Fruit fly (Drosophila melanogaster) whole organism, embryonic: ENCODE measurements around the gene CG8236.

Source experiments
- Awh ChIP-seq: fragments of 200-800 bp; sonication (Bioruptor generic); IDR thresholded peaks from 2 replicates; pipeline ENCODE4, ENCODE4 v1.3.6; 2022; ENCODE audit warnings: missing biosample characterization, missing genetic modification characterization
- B-H2 ChIP-seq: fragments of 200-800 bp; sonication (Bioruptor generic); optimal IDR thresholded peaks from 2 replicates; lab custom pipeline; 2018; ENCODE audit warnings: missing biosample characterization, mild to moderate bottlenecking, missing genetic modification characterization
- CG12769 ChIP-seq: fragments of 200-800 bp; sonication (Bioruptor generic); optimal IDR thresholded peaks from 2 replicates; lab custom pipeline; 2019; ENCODE audit warnings: missing biosample characterization, mild to moderate bottlenecking, missing genetic modification characterization, moderate library complexity
- CG15269 ChIP-seq: fragments of 200-800 bp; sonication (Bioruptor generic); optimal IDR thresholded peaks from 2 replicates; lab custom pipeline; 2018; ENCODE audit warnings: missing biosample characterization, mild to moderate bottlenecking, missing genetic modification characterization, moderate library complexity
- CG15514 ChIP-seq: fragments of 200-800 bp; sonication (Bioruptor generic); optimal IDR thresholded peaks from 3 replicates; lab custom pipeline; 2017; ENCODE audit warnings: missing biosample characterization, missing genetic modification characterization, mild to moderate bottlenecking, moderate library complexity, missing genetic modification reagents
- CG2199 ChIP-seq: fragments of 200-800 bp; sonication (Bioruptor generic); IDR thresholded peaks from 3 replicates; pipeline ENCODE4 v1.3.6; 2022; ENCODE audit warnings: missing biosample characterization, missing genetic modification characterization
- CG34224 ChIP-seq: fragments of 200-800 bp; sonication (Bioruptor generic); IDR thresholded peaks from 3 replicates; pipeline ENCODE4 v1.3.6; 2022; ENCODE audit warnings: missing biosample characterization, missing genetic modification characterization; ENCODE audit not compliant: partially characterized antibody
- CG6683 ChIP-seq: fragments of 200-800 bp; sonication (Bioruptor generic); optimal IDR thresholded peaks from 2 replicates; lab custom pipeline; 2017; ENCODE audit warnings: missing biosample characterization, mild to moderate bottlenecking, missing genetic modification characterization, missing genetic modification reagents
- CG6791 ChIP-seq: fragments of 200-800 bp; sonication (Bioruptor generic); IDR thresholded peaks from 3 replicates; pipeline ENCODE4 v1.3.6; 2022; ENCODE audit warnings: missing biosample characterization, missing genetic modification characterization; ENCODE audit not compliant: partially characterized antibody
- CG7928 ChIP-seq: fragments of 200-800 bp; sonication (Bioruptor generic); optimal IDR thresholded peaks from 2 replicates; lab custom pipeline; 2017; ENCODE audit warnings: missing biosample characterization, mild to moderate bottlenecking, missing genetic modification characterization
- CG8924 ChIP-seq: fragments of 200-800 bp; optimal IDR thresholded peaks from 3 replicates; lab custom pipeline; 2019; ENCODE audit warnings: missing biosample characterization, mild to moderate bottlenecking, missing genetic modification characterization, moderate library complexity
- CG9932 ChIP-seq: fragments of 200-800 bp; sonication (Bioruptor generic); IDR thresholded peaks from 2 replicates; pipeline ENCODE4 v1.3.6; 2022; ENCODE audit warnings: missing biosample characterization, missing genetic modification characterization
- D ChIP-seq, 2 experiments: fragments of 200-800 bp in 1 of 2; fragments of >200 bp in 1 of 2; sonication (Bioruptor generic) in 1 of 2; optimal IDR thresholded peaks; 2 replicates in 1 of 2; 3 replicates in 1 of 2; lab custom pipeline; 2017; ENCODE audit warnings: mild to moderate bottlenecking in 1 of 2, missing biosample characterization in 1 of 2, missing genetic modification characterization in 1 of 2, missing genetic modification reagents in 1 of 2
- D19B ChIP-seq: fragments of 200-800 bp; sonication (Bioruptor generic); optimal IDR thresholded peaks from 2 replicates; lab custom pipeline; 2017; ENCODE audit warnings: missing biosample characterization, mild to moderate bottlenecking, missing genetic modification characterization
- Hmx ChIP-seq: fragments of 200-800 bp; sonication (Bioruptor generic); optimal IDR thresholded peaks from 2 replicates; lab custom pipeline; 2016; ENCODE audit warnings: missing biosample characterization, missing genetic modification characterization
- Kr ChIP-seq: fragments of 200-800 bp; sonication (Bioruptor generic); optimal IDR thresholded peaks from 2 replicates; lab custom pipeline; 2017; ENCODE audit warnings: missing biosample characterization, mild to moderate bottlenecking, missing genetic modification characterization
- Med ChIP-seq: fragments of 200-800 bp; sonication (Bioruptor generic); peaks from one replicate; lab custom pipeline; 2016; ENCODE audit warnings: missing biosample characterization, missing genetic modification characterization, mild to moderate bottlenecking, inconsistent platforms, moderate library complexity
- NfI ChIP-seq: fragments of 200-800 bp; sonication (Bioruptor generic); optimal IDR thresholded peaks from 3 replicates; lab custom pipeline; 2018; ENCODE audit warnings: missing biosample characterization, mild to moderate bottlenecking, missing genetic modification characterization, moderate library complexity
- Pdp1 ChIP-seq, 2 experiments: fragments of 200-800 bp; sonication (Bioruptor generic); optimal IDR thresholded peaks; 3 replicates each; lab custom pipeline; 2016; ENCODE audit warnings: missing biosample characterization in 2 of 2, missing genetic modification characterization in 2 of 2, mild to moderate bottlenecking in 1 of 2, moderate library complexity in 1 of 2
- Rfx ChIP-seq: fragments of 200-800 bp; sonication (Bioruptor generic); IDR thresholded peaks from 2 replicates; pipeline ENCODE4 v1.3.6; 2022; ENCODE audit warnings: missing biosample characterization, missing genetic modification characterization
- Rx ChIP-seq: fragments of 200-800 bp; sonication (Bioruptor generic); IDR thresholded peaks from 2 replicates; pipeline ENCODE4 v1.3.6; 2022; ENCODE audit warnings: missing biosample characterization, missing genetic modification characterization
- amos ChIP-seq: fragments of 200-800 bp; sonication (Bioruptor generic); IDR thresholded peaks from 2 replicates; pipeline ENCODE4 v1.3.6; 2022; ENCODE audit warnings: missing biosample characterization, missing genetic modification characterization; ENCODE audit not compliant: partially characterized antibody
- ara ChIP-seq: fragments of 200-800 bp; sonication (Bioruptor generic); IDR thresholded peaks from 2 replicates; pipeline ENCODE4 v1.3.6; 2022; ENCODE audit warnings: missing biosample characterization, missing genetic modification characterization
- bbx ChIP-seq: fragments of 200-800 bp; sonication (Bioruptor generic); IDR thresholded peaks from 2 replicates; pipeline ENCODE4 v1.3.6; 2022; ENCODE audit warnings: missing biosample characterization, missing genetic modification characterization; ENCODE audit not compliant: partially characterized antibody
- cg ChIP-seq: fragments of 200-800 bp; sonication (Bioruptor generic); optimal IDR thresholded peaks from 3 replicates; lab custom pipeline; 2019; ENCODE audit warnings: missing biosample characterization, mild to moderate bottlenecking, missing genetic modification characterization, moderate library complexity
- chinmo ChIP-seq: fragments of 200-800 bp; sonication (Bioruptor generic); IDR thresholded peaks from 4 replicates; pipeline ENCODE4 v1.3.6; 2022; ENCODE audit warnings: missing biosample characterization, missing genetic modification characterization; ENCODE audit not compliant: partially characterized antibody
- chn ChIP-seq: fragments of 200-800 bp; sonication (Bioruptor generic); optimal IDR thresholded peaks from 2 replicates; lab custom pipeline; 2016; ENCODE audit warnings: missing biosample characterization, missing genetic modification characterization
- corto ChIP-seq: fragments of 200-800 bp; sonication (Bioruptor generic); optimal IDR thresholded peaks from 2 replicates; lab custom pipeline; 2016; ENCODE audit warnings: missing biosample characterization, mild to moderate bottlenecking, missing genetic modification characterization, moderate library complexity
- crol ChIP-seq: fragments of 200-800 bp; sonication (Bioruptor generic); IDR thresholded peaks from 2 replicates; pipeline ENCODE4 v1.3.6; 2022; ENCODE audit warnings: missing biosample characterization, missing genetic modification characterization
- ems ChIP-seq: fragments of 200-800 bp; sonication (Bioruptor generic); optimal IDR thresholded peaks from 3 replicates; lab custom pipeline; 2016; ENCODE audit warnings: missing biosample characterization, missing genetic modification characterization
- fru ChIP-seq: fragments of >200 bp; optimal IDR thresholded peaks from 2 replicates; lab custom pipeline; 2017
- h ChIP-seq: fragments of >200 bp; optimal IDR thresholded peaks from 2 replicates; lab custom pipeline; 2017
- her ChIP-seq: fragments of 200-800 bp; sonication (Bioruptor generic); optimal IDR thresholded peaks from 2 replicates; lab custom pipeline; 2016; ENCODE audit warnings: missing biosample characterization, missing genetic modification characterization
- luna ChIP-seq: fragments of 200-800 bp; sonication (Bioruptor generic); optimal IDR thresholded peaks from 2 replicates; lab custom pipeline; 2016; ENCODE audit warnings: missing biosample characterization, missing genetic modification characterization
- maf-S ChIP-seq: fragments of 200-800 bp; sonication (Bioruptor generic); optimal IDR thresholded peaks from 2 replicates; lab custom pipeline; 2016; ENCODE audit warnings: missing biosample characterization, missing genetic modification characterization
- oc ChIP-seq: fragments of 200-800 bp; sonication (Bioruptor generic); optimal IDR thresholded peaks from 2 replicates; lab custom pipeline; 2018; ENCODE audit warnings: missing biosample characterization, mild to moderate bottlenecking, missing genetic modification characterization, moderate library complexity
- pros ChIP-seq: fragments of 200-800 bp; sonication (Bioruptor generic); optimal IDR thresholded peaks from 3 replicates; lab custom pipeline; 2019; ENCODE audit warnings: missing biosample characterization, mild to moderate bottlenecking, missing genetic modification characterization, moderate library complexity
- sd ChIP-seq: fragments of 200-800 bp; sonication (Bioruptor generic); optimal IDR thresholded peaks from 3 replicates; lab custom pipeline; 2018; ENCODE audit warnings: missing biosample characterization, mild to moderate bottlenecking, missing genetic modification characterization, moderate library complexity
- sens ChIP-seq: fragments of 200-800 bp; sonication (Bioruptor generic); peaks from one replicate; lab custom pipeline; 2016; ENCODE audit warnings: missing biosample characterization, missing genetic modification characterization
- twi ChIP-seq: fragments of 200-800 bp; optimal IDR thresholded peaks from 2 replicates; lab custom pipeline; 2019; ENCODE audit warnings: missing biosample characterization, mild to moderate bottlenecking, missing genetic modification characterization, moderate library complexity
- vvl ChIP-seq: fragments of 200-800 bp; sonication (Bioruptor generic); IDR thresholded peaks from 2 replicates; pipeline ENCODE4 v1.3.6; 2022; ENCODE audit warnings: missing biosample characterization, missing genetic modification characterization
- wek ChIP-seq: fragments of 200-800 bp; sonication (Bioruptor generic); optimal IDR thresholded peaks from 3 replicates; lab custom pipeline; 2018; ENCODE audit warnings: missing biosample characterization, mild to moderate bottlenecking, missing genetic modification characterization, moderate library complexity
- zfh2 ChIP-seq: fragments of 200-800 bp; sonication (Bioruptor generic); optimal IDR thresholded peaks from 2 replicates; lab custom pipeline; 2016; ENCODE audit warnings: missing biosample characterization, missing genetic modification characterization

The CG8236 gene

DNA sequence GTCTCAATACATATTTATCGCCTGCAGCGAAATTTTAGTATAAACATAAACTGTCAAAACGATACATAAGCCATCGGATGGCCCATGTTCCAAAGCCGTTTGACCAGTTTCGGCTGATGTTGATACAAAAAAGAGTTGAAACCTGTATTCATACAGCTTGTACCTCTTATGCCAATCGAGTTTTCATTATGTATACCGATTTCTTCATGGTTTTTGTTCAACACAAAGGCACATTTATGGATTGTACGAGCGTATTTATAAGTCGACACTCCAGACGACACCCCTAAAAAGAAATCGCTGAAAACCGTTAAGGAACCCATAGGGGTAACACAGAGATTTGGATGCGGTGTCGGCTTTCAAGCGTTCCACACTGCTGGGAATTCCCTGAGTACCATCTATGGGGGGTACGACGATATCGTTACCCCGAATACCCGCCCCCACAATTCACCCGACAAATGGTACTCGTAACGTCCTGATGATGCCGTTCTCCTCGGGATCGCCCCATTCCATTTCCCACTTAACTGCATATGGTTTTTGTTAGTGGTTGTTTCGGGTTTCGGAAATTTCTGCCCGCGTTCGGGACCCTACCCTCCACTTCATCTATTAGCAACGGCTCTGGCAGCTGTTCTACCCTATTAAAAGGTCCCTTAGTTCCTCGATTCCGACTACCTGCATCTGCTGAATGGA, 38.8 kb downstream of the CG8236 start (continued):
- TF ChIP-seq crol (peak; percentile 19; the same call in 1 of the 2 replicates), her (no peak), CG6791 (GFP tag; lab: Robert Waterston, UW) (peak; percentile 68; the same call in 1 of the 3 replicates), fru (lab: Kevin White, UChicago) (no peak), chinmo (GFP tag; lab: Robert Waterston, UW) (peak; percentile 69; the same call in 1 of the 4 replicates), oc (tag; lab: Kevin White, UChicago) (peak; percentile 50), D (optimal IDR thresholded peaks at IDR 0.05; lab: Kevin White, UChicago) (peak; percentile 30), D (GFP tag; optimal IDR thresholded peaks at IDR 0.05; lab: Kevin White, UChicago) (no peak), sens (peak; percentile 75), B-H2 (peak; percentile 49), luna (GFP tag; lab: Kevin White, UChicago) (no peak), CG6683 (GFP tag; lab: Kevin White, UChicago) (no peak), chn (peak; percentile 54), NfI (GFP tag; lab: Kevin White, UChicago) (no peak), Rx (GFP tag; lab: Robert Waterston, UW) (no peak), corto (GFP tag; lab: Kevin White, UChicago) (peak; percentile 16), wek (GFP tag; lab: Kevin White, UChicago) (peak; percentile 28), CG15514 (peak; percentile 6), CG12769 (peak; percentile 69), CG2199 (GFP tag; lab: Robert Waterston, UW) (peak; percentile 63; the same call in 1 of the 3 replicates), ems (no peak), h (lab: Kevin White, UChicago) (no peak), CG8924 (tag; lab: Kevin White, UChicago) (peak; percentile 33), Awh (GFP tag; lab: Robert Waterston, UW) (no peak), Pdp1 (GFP tag; optimal IDR thresholded peaks at IDR 0.05; lab: Kevin White, UChicago) (peak in 1 of 2 experiments; percentile 63), D19B (GFP tag; lab: Kevin White, UChicago) (peak; percentile 24), ara (GFP tag; lab: Robert Waterston, UW) (0 out of 2 replicates have a peak, but pooled peaks have one; percentile 10), bbx (GFP tag; lab: Robert Waterston, UW) (peak; percentile 47), Hmx (GFP tag; lab: Kevin White, UChicago) (no peak), CG7928 (no peak), pros (GFP tag; lab: Kevin White, UChicago) (peak; percentile 97), maf-S (GFP tag; lab: Kevin White, UChicago) (no peak), vvl (GFP tag; lab: Robert Waterston, UW) (peak; percentile 49; the same call in 1 of the 2 replicates), Rfx (GFP tag; lab: Robert Waterston, UW) (0 out of 2 replicates have a peak, but pooled peaks have one; percentile 17), Med (GFP tag; lab: Kevin White, UChicago) (peak; percentile 17), sd (tag; lab: Kevin White, UChicago) (peak; percentile 13), CG34224 (GFP tag; lab: Robert Waterston, UW) (0 out of 3 replicates have a peak, but pooled peaks have one; percentile 10), amos (GFP tag; lab: Robert Waterston, UW) (no peak), Kr (GFP tag; lab: Kevin White, UChicago) (peak; percentile 98), twi (tag; lab: Kevin White, UChicago) (peak; percentile 91), CG15269 (peak; percentile 51), cg (peak; percentile 37), CG9932 (GFP tag; lab: Robert Waterston, UW) (peak; percentile 25; the same call in 1 of the 2 replicates), zfh2 (GFP tag; lab: Kevin White, UChicago) (no peak)
